Fruit fly (Drosophila melanogaster): ENCODE results near the gene CG14384.

Gene CG14384

dm6 chr3R:12985828-12986530, 18.5 kb upstream of the CG14384 start, which contains the start of gene CG31342 (continued):
- TF ChIP-seq CG12942 (GFP tag; optimal IDR thresholded peaks at IDR 0.05) (no peak), esg (GFP tag; conservative IDR thresholded peaks at IDR 0.05) (no peak), CG8388 (GFP tag; optimal IDR thresholded peaks at IDR 0.05) (peak; percentile 53), MESR4 (GFP tag; optimal IDR thresholded peaks at IDR 0.05) (peak; percentile 96), z (GFP tag; IDR thresholded peaks at IDR 0.05) (no peak), GATAe (GFP tag; conservative IDR thresholded peaks at IDR 0.05) (no peak), CG17328 (GFP tag; IDR thresholded peaks at IDR 0.05) (no peak; the same call in 1 of the 2 replicates), ems (GFP tag; optimal IDR thresholded peaks at IDR 0.05) (no peak), so (GFP tag; IDR thresholded peaks at IDR 0.05) (0 out of 3 replicates have a peak, but pooled peaks have one; percentile 17), E2f2 (GFP tag; IDR thresholded peaks at IDR 0.05) (no peak; the same call in 1 of the 2 replicates), Fer3 (tag; optimal IDR thresholded peaks at IDR 0.05) (no peak), zf30C (GFP tag; optimal IDR thresholded peaks at IDR 0.05) (no peak), Dbx (GFP tag; IDR thresholded peaks at IDR 0.05) (peak; percentile 43; the same call in 1 of the 3 replicates), CG4820 (GFP tag; optimal IDR thresholded peaks at IDR 0.05) (no peak), Trl (optimal IDR thresholded peaks at IDR 0.05) (no peak), Trl (GFP tag; optimal IDR thresholded peaks at IDR 0.05) (no peak), grau (tag; optimal IDR thresholded peaks at IDR 0.05) (peak; percentile 70), CG4730 (GFP tag; IDR thresholded peaks at IDR 0.05) (no peak), gsb (GFP tag; IDR thresholded peaks at IDR 0.05) (no peak), rib (GFP tag; IDR thresholded peaks at IDR 0.05) (no peak), CG14014 (GFP tag; IDR thresholded peaks at IDR 0.05) (peak; percentile 35; the same call in 1 of the 2 replicates), CG9876 (GFP tag; optimal IDR thresholded peaks at IDR 0.05) (no peak), CTCF (GFP tag; optimal IDR thresholded peaks at IDR 0.05) (no peak), Vsx1 (GFP tag; optimal IDR thresholded peaks at IDR 0.05) (no peak), ab (GFP tag; optimal IDR thresholded peaks at IDR 0.05) (no peak), tll (GFP tag; optimal IDR thresholded peaks at IDR 0.05) (no peak), CrebB (tag; optimal IDR thresholded peaks at IDR 0.05) (peak; percentile 14), CG9609 (GFP tag; optimal IDR thresholded peaks at IDR 0.05) (no peak), sob (GFP tag; IDR thresholded peaks at IDR 0.05) (peak; percentile 14; the same call in 1 of the 2 replicates), da (GFP tag; optimal IDR thresholded peaks at IDR 0.05) (peak; percentile 7), CG14710 (tag; optimal IDR thresholded peaks at IDR 0.05) (peak; percentile 70), trh (GFP tag; optimal IDR thresholded peaks at IDR 0.05) (no peak), CG4404 (GFP tag; IDR thresholded peaks at IDR 0.05) (no peak), Ssrp (tag; optimal IDR thresholded peaks at IDR 0.05) (peak; percentile 38), pum (GFP tag; optimal IDR thresholded peaks at IDR 0.05) (no peak), Fer2 (tag; optimal IDR thresholded peaks at IDR 0.05) (no peak), CG11456 (GFP tag; IDR thresholded peaks at IDR 0.05) (no peak), CG14667 (GFP tag; IDR thresholded peaks at IDR 0.05) (no peak), dati (GFP tag; IDR thresholded peaks at IDR 0.05) (no peak), CG32767 (GFP tag; IDR thresholded peaks at IDR 0.05) (no peak), ash1 (GFP tag; optimal IDR thresholded peaks at IDR 0.05) (no peak), seq (GFP tag; IDR thresholded peaks at IDR 0.05) (no peak), CG10462 (GFP tag; optimal IDR thresholded peaks at IDR 0.05) (no peak), pfk (GFP tag; optimal IDR thresholded peaks at IDR 0.05) (no peak), CG2120 (GFP tag; optimal IDR thresholded peaks at IDR 0.05) (peak; percentile 49), CG14441 (GFP tag; IDR thresholded peaks at IDR 0.05) (no peak), CG1647 (GFP tag; optimal IDR thresholded peaks at IDR 0.05) (no peak), en (GFP tag; optimal IDR thresholded peaks at IDR 0.05) (no peak), scrt (GFP tag; optimal IDR thresholded peaks at IDR 0.05) (no peak), sens (GFP tag) (peak; percentile 94), CG2712 (tag; optimal IDR thresholded peaks at IDR 0.05) (no peak), Hr3 (GFP tag; optimal IDR thresholded peaks at IDR 0.05) (peak; percentile 22)

Data from whole organism, embryonic.